Worm (Caenorhabditis elegans): ENCODE results near the gene C54G7.1.
A peak's percentile ranks its signal among the peaks of the same experiment; 100 is the strongest.

C54G7.1 gene

DNA sequence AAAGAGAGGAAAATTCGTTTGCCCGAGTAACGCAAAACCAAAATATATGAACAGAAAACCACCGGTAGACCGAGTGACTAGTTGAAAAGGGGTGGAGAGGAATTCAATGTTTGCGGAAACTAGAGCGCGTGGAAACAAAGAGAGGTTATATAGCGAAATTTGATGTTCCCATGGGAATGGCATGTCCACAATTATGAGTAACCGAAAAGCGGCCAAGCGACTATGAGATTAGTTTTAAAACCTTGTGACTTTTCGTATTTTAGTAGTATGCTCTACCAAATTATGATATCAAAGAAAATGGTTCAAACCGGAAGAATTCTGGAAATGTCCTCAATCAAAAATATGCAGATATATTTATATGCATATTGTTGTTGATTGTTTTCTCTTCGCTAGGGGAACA lies 31.0 kb upstream of the C54G7.1 start:
- TF ChIP-seq nhr-11 (tag; optimal IDR thresholded peaks at IDR 0.05): no peak
- no peak for TF ChIP-seq unc-3 (GFP tag; conservative IDR thresholded peaks at IDR 0.05)
- peak; percentile 51 for TF ChIP-seq unc-3 (tag; optimal IDR thresholded peaks at IDR 0.05)

DNA sequence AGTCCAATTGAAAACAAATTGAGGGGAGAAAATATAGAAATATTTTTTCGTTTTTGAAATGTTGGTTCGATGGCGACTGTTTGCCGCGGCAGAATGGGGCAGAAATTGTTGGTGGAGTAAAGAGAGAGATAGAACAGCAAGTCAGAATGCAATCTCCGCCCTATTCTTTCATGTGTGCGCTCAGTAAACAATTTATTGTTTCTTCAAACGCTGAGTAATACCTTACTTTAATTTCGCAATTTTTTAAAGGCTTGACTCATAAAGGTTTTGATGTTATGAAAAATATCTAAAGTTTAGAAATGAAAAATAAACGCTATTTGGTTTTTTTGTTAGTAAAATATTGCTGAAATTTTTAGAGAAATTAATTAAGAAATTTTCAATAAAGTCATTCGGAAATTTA lies 29.4 kb upstream of the C54G7.1 start:
- TF ChIP-seq dve-1 (tag; optimal IDR thresholded peaks at IDR 0.05) (no peak), sox-4 (tag; optimal IDR thresholded peaks at IDR 0.05) (no peak), madf-2 (tag; optimal IDR thresholded peaks at IDR 0.05) (no peak), tbx-2 (tag; optimal IDR thresholded peaks at IDR 0.05) (no peak), hlh-8 (tag; optimal IDR thresholded peaks at IDR 0.05) (no peak), unc-86 (tag; optimal IDR thresholded peaks at IDR 0.05) (no peak), ceh-48 (tag; optimal IDR thresholded peaks at IDR 0.05) (no peak)

DNA sequence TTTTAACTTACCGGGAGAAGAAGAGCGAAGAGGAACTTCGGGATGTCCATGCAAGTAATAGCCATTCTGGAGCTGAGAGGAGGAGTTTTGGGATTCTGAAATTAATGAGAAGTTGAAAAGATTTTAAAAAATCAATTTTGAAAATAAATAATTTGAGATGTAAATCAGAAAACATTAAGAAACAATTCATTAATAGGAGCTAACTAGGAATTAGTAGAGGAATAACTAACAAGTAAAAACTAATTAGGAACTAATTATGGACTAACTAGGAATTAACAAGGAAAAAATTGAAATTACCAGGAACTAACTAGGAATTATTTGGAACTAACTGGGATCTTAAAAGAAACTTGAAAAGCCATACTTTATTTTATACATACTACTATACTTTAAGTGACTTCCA lies 28.8 kb upstream of the C54G7.1 start, which contains the start of gene T23F2.4:
Gene T23F2.4 (minus strand): TSS at position 101 of the 400 bp plus-strand sequence.
- TF ChIP-seq rnt-1 (tag; optimal IDR thresholded peaks at IDR 0.05): no peak
- no peak for TF ChIP-seq tbx-7 (tag; optimal IDR thresholded peaks at IDR 0.05)
- no peak for TF ChIP-seq K09A11.1 (tag; optimal IDR thresholded peaks at IDR 0.05; ENCODE audit: insufficient read depth)
- no peak for TF ChIP-seq ceh-2 (tag; optimal IDR thresholded peaks at IDR 0.05)
- no peak for TF ChIP-seq sox-2 (GFP tag; IDR thresholded peaks at IDR 0.05)
- TF ChIP-seq fax-1 (tag; optimal IDR thresholded peaks at IDR 0.05): no peak
- no peak for TF ChIP-seq pqm-1 (tag; optimal IDR thresholded peaks at IDR 0.05)
- no peak for TF ChIP-seq ttx-3 (tag; optimal IDR thresholded peaks at IDR 0.05)
- TF ChIP-seq hlh-13 (GFP tag; optimal IDR thresholded peaks at IDR 0.05): no peak
- TF ChIP-seq nhr-232 (tag; optimal IDR thresholded peaks at IDR 0.05): no peak

DNA sequence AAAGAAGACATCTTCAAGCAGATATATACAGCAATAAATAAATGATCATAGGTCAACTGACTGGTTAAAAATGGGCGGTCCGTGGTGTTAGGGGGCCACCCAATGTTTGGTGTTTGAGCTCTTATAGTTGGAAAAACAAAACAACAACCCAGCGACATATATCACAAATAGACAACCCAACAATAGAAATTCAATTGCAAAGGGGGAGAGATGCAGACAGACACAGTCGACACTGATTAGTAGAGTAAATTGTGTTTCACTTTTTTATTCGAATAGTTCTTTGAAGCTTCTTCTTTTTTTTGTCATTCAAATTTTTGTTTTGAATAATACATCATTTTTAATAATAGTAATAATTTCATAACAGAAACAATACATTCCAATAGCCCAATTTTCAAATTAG lies 28.3 kb upstream of the C54G7.1 start:
- TF ChIP-seq unc-55 (GFP tag; optimal IDR thresholded peaks at IDR 0.05): no peak
- no peak for TF ChIP-seq hlh-6 (tag; optimal IDR thresholded peaks at IDR 0.05)
- no peak for TF ChIP-seq ceh-48 (tag; optimal IDR thresholded peaks at IDR 0.05)
- TF ChIP-seq unc-42 (tag; optimal IDR thresholded peaks at IDR 0.05): peak; percentile 88

DNA sequence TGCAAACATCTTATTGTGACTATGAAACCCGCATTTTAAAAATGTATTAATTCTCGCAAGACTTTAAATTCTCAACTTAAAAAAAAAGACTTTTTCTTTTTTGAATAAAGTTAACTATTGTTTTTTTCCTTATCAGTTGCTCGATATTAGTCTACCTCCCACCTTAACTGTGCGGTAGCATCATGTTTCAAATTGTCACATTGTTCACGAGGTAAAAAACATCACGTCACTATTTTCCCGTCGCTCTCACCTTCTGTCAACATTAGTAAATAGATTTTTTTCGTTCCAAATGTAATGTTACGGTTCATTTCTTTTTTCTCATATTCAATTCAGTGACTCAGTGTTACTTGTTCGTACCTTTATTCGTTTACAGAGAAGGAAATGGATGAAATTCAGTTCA lies 27.4 kb upstream of the C54G7.1 start:
- TF ChIP-seq unc-42 (tag; optimal IDR thresholded peaks at IDR 0.05) (no peak), npax-4 (tag; optimal IDR thresholded peaks at IDR 0.05) (no peak), pat-9 (tag; optimal IDR thresholded peaks at IDR 0.05) (no peak), madf-2 (tag; optimal IDR thresholded peaks at IDR 0.05) (no peak), che-1 (tag; optimal IDR thresholded peaks at IDR 0.05) (no peak), nhr-11 (tag; optimal IDR thresholded peaks at IDR 0.05) (no peak), eyg-1 (tag; optimal IDR thresholded peaks at IDR 0.05) (no peak), unc-3 (GFP tag; conservative IDR thresholded peaks at IDR 0.05) (no peak), unc-3 (tag; optimal IDR thresholded peaks at IDR 0.05) (no peak), ceh-19 (GFP tag; optimal IDR thresholded peaks at IDR 0.05) (no peak)

DNA sequence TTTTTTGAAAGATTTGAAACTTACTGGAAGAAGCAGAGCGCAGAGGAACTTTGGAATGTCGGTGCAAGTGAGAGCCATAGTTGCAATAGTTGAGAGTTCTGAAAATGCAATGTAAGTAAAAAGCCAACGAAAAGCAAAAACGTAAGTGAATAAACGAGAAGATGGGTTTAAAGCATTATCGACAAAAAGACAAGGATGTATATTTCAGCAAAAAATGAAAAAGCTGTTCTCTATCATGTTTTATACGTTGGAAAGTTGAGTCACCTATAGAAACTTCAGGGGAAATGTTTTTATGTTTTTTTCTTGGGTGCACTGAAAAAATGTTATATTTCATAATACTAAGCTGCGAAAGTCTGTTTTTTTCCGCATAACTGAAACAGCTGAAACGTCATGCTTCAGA lies 26.7 kb upstream of the C54G7.1 start, which contains the start of gene T23F2.5:
Gene T23F2.5 (minus strand): TSS at position 101 of the 400 bp plus-strand sequence.
- TF ChIP-seq hlh-6 (tag; optimal IDR thresholded peaks at IDR 0.05) (no peak), ceh-48 (tag; optimal IDR thresholded peaks at IDR 0.05) (no peak), pha-4 (tag; optimal IDR thresholded peaks at IDR 0.05) (no peak), sox-4 (tag; optimal IDR thresholded peaks at IDR 0.05) (no peak), dve-1 (tag; optimal IDR thresholded peaks at IDR 0.05) (no peak)

DNA sequence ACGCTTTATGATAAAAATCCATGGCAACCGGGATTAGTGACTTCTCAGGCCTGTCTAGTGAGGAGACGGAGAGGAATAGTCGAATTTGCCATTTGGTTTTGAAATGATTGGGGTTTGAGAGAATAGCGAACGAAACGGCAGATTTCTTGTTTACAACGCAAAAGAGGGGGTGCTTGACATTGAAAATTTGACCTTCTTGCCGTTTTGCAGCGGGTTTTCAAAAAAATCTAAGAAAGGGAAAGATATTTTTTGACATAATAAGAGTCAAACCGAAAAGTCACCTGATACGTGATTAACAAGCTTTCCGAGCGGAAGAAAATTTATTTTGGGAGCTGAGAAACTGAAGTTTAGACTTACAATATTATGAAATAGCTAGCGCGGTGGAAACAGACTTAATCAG lies 25.9 kb upstream of the C54G7.1 start:
- TF ChIP-seq ceh-31 (tag; optimal IDR thresholded peaks at IDR 0.05) (no peak), ceh-6 (GFP tag; optimal IDR thresholded peaks at IDR 0.05) (no peak), ceh-34 (tag; optimal IDR thresholded peaks at IDR 0.05) (no peak), zip-5 (tag; optimal IDR thresholded peaks at IDR 0.05) (no peak), pha-2 (tag; optimal IDR thresholded peaks at IDR 0.05) (no peak), syd-9 (tag; optimal IDR thresholded peaks at IDR 0.05) (no peak), ceh-22 (tag; optimal IDR thresholded peaks at IDR 0.05) (no peak), ceh-9 (tag; optimal IDR thresholded peaks at IDR 0.05) (no peak)

Data from whole organism, late embryonic.